Worm (Caenorhabditis elegans): ENCODE results near the gene F21C10.10.

F21C10.10 gene

ce11 chrV:9109281-9109680 is 13.2 kb downstream of the F21C10.10 start, which contains the start of gene pqn-31:
Gene pqn-31 (plus strand): TSS chrV:9109581.
- no peak for TF ChIP-seq tbx-11 (GFP tag; IDR thresholded peaks at IDR 0.05)
- no peak for TF ChIP-seq ets-7 (tag; optimal IDR thresholded peaks at IDR 0.05)
- TF ChIP-seq sea-1 (GFP tag; conservative IDR thresholded peaks at IDR 0.05) = no peak
- TF ChIP-seq hnd-1 (tag; optimal IDR thresholded peaks at IDR 0.05) = no peak
- no peak for TF ChIP-seq tbx-37 (GFP tag; conservative IDR thresholded peaks at IDR 0.05)
- no peak for TF ChIP-seq ama-1 (optimal IDR thresholded peaks at IDR 0.05)
- no peak for TF ChIP-seq tra-4 (tag; optimal IDR thresholded peaks at IDR 0.05)
- no peak for TF ChIP-seq F13C5.2 (tag; optimal IDR thresholded peaks at IDR 0.05)
- no peak for TF ChIP-seq flt-1 (GFP tag; IDR thresholded peaks at IDR 0.05)
- no peak for TF ChIP-seq aly-1 (tag; optimal IDR thresholded peaks at IDR 0.05)
- TF ChIP-seq ceh-13 (GFP tag; optimal IDR thresholded peaks at IDR 0.05) = no peak
- TF ChIP-seq scrt-1 (GFP tag; IDR thresholded peaks at IDR 0.05) = no peak
- TF ChIP-seq pes-1 (GFP tag; IDR thresholded peaks at IDR 0.05) = no peak
- no peak for TF ChIP-seq hmg-4 (GFP tag; optimal IDR thresholded peaks at IDR 0.05)
- no peak for TF ChIP-seq ceh-36 (tag; optimal IDR thresholded peaks at IDR 0.05)
- no peak for TF ChIP-seq B0310.2 (tag; optimal IDR thresholded peaks at IDR 0.05)
- no peak for TF ChIP-seq hmbx-1 (tag; optimal IDR thresholded peaks at IDR 0.05)

ce11 chrV:9111957-9112356 is 15.9 kb downstream of the F21C10.10 start:
- TF ChIP-seq hmbx-1 (tag; optimal IDR thresholded peaks at IDR 0.05) (no peak), tbx-11 (GFP tag; IDR thresholded peaks at IDR 0.05) (no peak), hmg-4 (GFP tag; optimal IDR thresholded peaks at IDR 0.05) (no peak), aly-1 (tag; optimal IDR thresholded peaks at IDR 0.05) (no peak), ceh-13 (GFP tag; optimal IDR thresholded peaks at IDR 0.05) (no peak), tra-4 (tag; optimal IDR thresholded peaks at IDR 0.05) (no peak), pes-1 (GFP tag; IDR thresholded peaks at IDR 0.05) (no peak), sea-1 (GFP tag; conservative IDR thresholded peaks at IDR 0.05) (no peak), B0310.2 (tag; optimal IDR thresholded peaks at IDR 0.05) (no peak), flt-1 (GFP tag; IDR thresholded peaks at IDR 0.05) (no peak), scrt-1 (GFP tag; IDR thresholded peaks at IDR 0.05) (no peak), ets-7 (tag; optimal IDR thresholded peaks at IDR 0.05) (no peak), ama-1 (optimal IDR thresholded peaks at IDR 0.05) (no peak), ceh-36 (tag; optimal IDR thresholded peaks at IDR 0.05) (no peak), hnd-1 (tag; optimal IDR thresholded peaks at IDR 0.05) (no peak), tbx-37 (GFP tag; conservative IDR thresholded peaks at IDR 0.05) (no peak), F13C5.2 (tag; optimal IDR thresholded peaks at IDR 0.05) (no peak)

- TF ChIP-seq hmg-4 (GFP tag; optimal IDR thresholded peaks at IDR 0.05) (no peak), tbx-11 (GFP tag; IDR thresholded peaks at IDR 0.05) (no peak), hnd-1 (tag; optimal IDR thresholded peaks at IDR 0.05) (no peak), ceh-36 (tag; optimal IDR thresholded peaks at IDR 0.05) (no peak)
These were observed 16.4 kb downstream of the F21C10.10 start, which contains the start of gene F21C10.7 for ce11 chrV:9112467-9112866. Gene F21C10.7 (plus strand): TSS chrV:9112767.

ce11 chrV:9122004-9122403 is 25.9 kb downstream of the F21C10.10 start, which contains the start of gene F21C10.13:
Gene F21C10.13 (plus strand): TSS chrV:9122304.
- no peak for TF ChIP-seq B0310.2 (tag; optimal IDR thresholded peaks at IDR 0.05)

- TF ChIP-seq F13C5.2 (tag; optimal IDR thresholded peaks at IDR 0.05) (no peak), aly-1 (tag; optimal IDR thresholded peaks at IDR 0.05) (no peak), ceh-13 (GFP tag; optimal IDR thresholded peaks at IDR 0.05) (no peak), pes-1 (GFP tag; IDR thresholded peaks at IDR 0.05) (no peak), B0310.2 (tag; optimal IDR thresholded peaks at IDR 0.05) (no peak), hnd-1 (tag; optimal IDR thresholded peaks at IDR 0.05) (no peak), tbx-11 (GFP tag; IDR thresholded peaks at IDR 0.05) (no peak), sea-1 (GFP tag; conservative IDR thresholded peaks at IDR 0.05) (no peak), hmg-4 (GFP tag; optimal IDR thresholded peaks at IDR 0.05) (no peak), tra-4 (tag; optimal IDR thresholded peaks at IDR 0.05) (no peak), flt-1 (GFP tag; IDR thresholded peaks at IDR 0.05) (no peak), hmbx-1 (tag; optimal IDR thresholded peaks at IDR 0.05) (no peak), scrt-1 (GFP tag; IDR thresholded peaks at IDR 0.05) (no peak), tbx-37 (GFP tag; conservative IDR thresholded peaks at IDR 0.05) (no peak), ama-1 (optimal IDR thresholded peaks at IDR 0.05) (no peak)
These were observed 27.1 kb downstream of the F21C10.10 start, which contains the start of gene F21C10.11 for ce11 chrV:9123186-9123585. Gene F21C10.11 (plus strand): TSS chrV:9123486.

ce11 chrV:9124180-9124579 is 28.1 kb downstream of the F21C10.10 start, which contains the start of gene F21C10.6:
Gene F21C10.6 (plus strand): TSS chrV:9124480.
- no peak for TF ChIP-seq scrt-1 (GFP tag; IDR thresholded peaks at IDR 0.05)
- TF ChIP-seq aly-1 (tag; optimal IDR thresholded peaks at IDR 0.05) = no peak

- TF ChIP-seq B0310.2 (tag; optimal IDR thresholded peaks at IDR 0.05) (no peak), tbx-11 (GFP tag; IDR thresholded peaks at IDR 0.05) (no peak), hmbx-1 (tag; optimal IDR thresholded peaks at IDR 0.05) (no peak), ceh-13 (GFP tag; optimal IDR thresholded peaks at IDR 0.05) (no peak)
These were observed 29.3 kb downstream of the F21C10.10 start, which contains the start of gene F21C10.5 for ce11 chrV:9125345-9125744. Gene F21C10.5 (plus strand): TSS chrV:9125645.

ce11 chrV:9126316-9126715 is 30.2 kb downstream of the F21C10.10 start, which contains the start of gene F21C10.4:
Gene F21C10.4 (plus strand): TSS chrV:9126616.
- TF ChIP-seq pes-1 (GFP tag; IDR thresholded peaks at IDR 0.05) (no peak), ama-1 (optimal IDR thresholded peaks at IDR 0.05) (no peak), B0310.2 (tag; optimal IDR thresholded peaks at IDR 0.05) (no peak)

- TF ChIP-seq scrt-1 (GFP tag; IDR thresholded peaks at IDR 0.05) (no peak), hnd-1 (tag; optimal IDR thresholded peaks at IDR 0.05) (no peak), flt-1 (GFP tag; IDR thresholded peaks at IDR 0.05) (no peak), tbx-11 (GFP tag; IDR thresholded peaks at IDR 0.05) (no peak), pes-1 (GFP tag; IDR thresholded peaks at IDR 0.05) (no peak), hmg-4 (GFP tag; optimal IDR thresholded peaks at IDR 0.05) (no peak), hmbx-1 (tag; optimal IDR thresholded peaks at IDR 0.05) (no peak), ceh-36 (tag; optimal IDR thresholded peaks at IDR 0.05) (no peak), sea-1 (GFP tag; conservative IDR thresholded peaks at IDR 0.05) (no peak), ama-1 (optimal IDR thresholded peaks at IDR 0.05) (no peak), ceh-13 (GFP tag; optimal IDR thresholded peaks at IDR 0.05) (no peak)
These were observed 31.7 kb downstream of the F21C10.10 start, which contains the start of gene F21C10.3 for ce11 chrV:9127773-9128172. Gene F21C10.3 (plus strand): TSS chrV:9128073.
